Comparison of ENCODE assay signal across 3 fruit fly cellular contexts in the genomic region with DNA sequence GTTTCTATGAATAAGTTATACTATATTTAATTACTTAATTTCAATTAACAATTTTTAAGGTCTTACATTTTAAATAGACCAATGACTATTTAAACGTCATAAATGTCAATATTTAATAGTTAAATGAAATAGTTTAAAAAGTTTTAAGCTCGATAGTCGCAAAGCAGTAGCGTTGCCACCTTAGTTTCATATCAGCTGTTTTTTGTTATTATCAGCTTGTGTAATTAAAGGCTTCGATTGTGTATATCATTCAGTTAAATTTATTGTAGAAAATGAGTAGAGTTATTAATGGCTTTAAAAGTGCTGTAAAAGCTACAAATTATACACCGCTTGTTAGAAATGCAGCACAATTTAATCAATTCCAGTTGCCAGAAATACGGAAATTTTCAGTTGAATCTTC.
A peak's percentile ranks its signal among the peaks of the same experiment; 100 is the strongest.
TF ChIP-seq lines count a peak whose summit lies in the region.

A gene (plus strand): TSS at position 204 of the 400 bp plus-strand sequence.

- TF ChIP-seq CTCF in whole organism, embryonic (GFP tag; optimal IDR thresholded peaks at IDR 0.05; lab: Kevin White, UChicago) = no peak

TF ChIP-seq in whole organism, adult, 20 proteins besides CTCF, POLR2A, EP300 and RAD21:
- TF ChIP-seq CG11617 (GFP tag; optimal IDR thresholded peaks at IDR 0.05; lab: Kevin White, UChicago) = no peak
- no peak for TF ChIP-seq cnc (optimal IDR thresholded peaks at IDR 0.05; lab: Kevin White, UChicago)
- peak; percentile 10 for TF ChIP-seq bab1 (GFP tag; optimal IDR thresholded peaks at IDR 0.05; lab: Kevin White, UChicago)
- TF ChIP-seq kay (GFP tag; lab: Kevin White, UChicago; ENCODE audit: borderline replicate concordance) = peak; percentile 9

TF ChIP-seq in whole organism, embryonic, 481 proteins besides CTCF, POLR2A, EP300 and RAD21:
- TF ChIP-seq pzg (GFP tag; optimal IDR thresholded peaks at IDR 0.05; lab: Kevin White, UChicago) (peak; percentile 12), CG1792 (GFP tag; optimal IDR thresholded peaks at IDR 0.05; lab: Kevin White, UChicago) (no peak), CG13287 (GFP tag; IDR thresholded peaks at IDR 0.05; lab: Robert Waterston, UW; ENCODE audit: partially characterized antibody) (peak; percentile 13; the same call in 1 of the 2 replicates), CG2116 (GFP tag; optimal IDR thresholded peaks at IDR 0.05; lab: Kevin White, UChicago) (no peak), MBD-R2 (GFP tag; IDR thresholded peaks at IDR 0.05; lab: Robert Waterston, UW) (peak; percentile 65), crp (GFP tag; optimal IDR thresholded peaks at IDR 0.05; lab: Kevin White, UChicago) (peak; percentile 20 to 85), Pdp1 (GFP tag; optimal IDR thresholded peaks at IDR 0.05; lab: Kevin White, UChicago) (peak in 1 of 2 experiments; percentile 88), lola (GFP tag; optimal IDR thresholded peaks at IDR 0.05; lab: Kevin White, UChicago) (no peak), BEAF-32 (GFP tag; optimal IDR thresholded peaks at IDR 0.05; lab: Kevin White, UChicago) (peak; percentile 24), stwl (tag; optimal IDR thresholded peaks at IDR 0.05; lab: Kevin White, UChicago) (peak; percentile 33), unc-4 (GFP tag; IDR thresholded peaks at IDR 0.05; lab: Robert Waterston, UW; ENCODE audit: partially characterized antibody) (0 out of 2 replicates have a peak, but pooled peaks have one; percentile 11), E2f2 (GFP tag; IDR thresholded peaks at IDR 0.05; lab: Robert Waterston, UW) (peak; percentile 29; the same call in 1 of the 2 replicates), exex (tag; optimal IDR thresholded peaks at IDR 0.05; lab: Kevin White, UChicago) (peak; percentile 22), Dp (GFP tag; optimal IDR thresholded peaks at IDR 0.05; lab: Kevin White, UChicago) (peak; percentile 30)

TF ChIP-seq in whole organism, prepupa, 60 proteins besides CTCF, POLR2A, EP300 and RAD21:
- TF ChIP-seq OdsH (GFP tag; optimal IDR thresholded peaks at IDR 0.05; lab: Kevin White, UChicago) (no peak), eg (GFP tag; IDR thresholded peaks at IDR 0.05; lab: Robert Waterston, UW) (no peak), Hr39 (GFP tag; optimal IDR thresholded peaks at IDR 0.05; lab: Kevin White, UChicago) (no peak), vri (GFP tag; optimal IDR thresholded peaks at IDR 0.05; lab: Kevin White, UChicago) (no peak), CG3919 (GFP tag; optimal IDR thresholded peaks at IDR 0.05; lab: Kevin White, UChicago) (no peak), CG11902 (GFP tag; optimal IDR thresholded peaks at IDR 0.05; lab: Kevin White, UChicago) (no peak), CG9139 (GFP tag; optimal IDR thresholded peaks at IDR 0.05; lab: Kevin White, UChicago) (no peak), spab (GFP tag; optimal IDR thresholded peaks at IDR 0.05; lab: Kevin White, UChicago) (no peak), Eip78C (GFP tag; lab: Kevin White, UChicago) (peak; percentile 14), acj6 (GFP tag; optimal IDR thresholded peaks at IDR 0.05; lab: Kevin White, UChicago) (no peak), fkh (GFP tag; optimal IDR thresholded peaks at IDR 0.05; lab: Kevin White, UChicago) (peak; percentile 57)
TF ChIP-seq in whole organism, prepupa: peak in this region for 2.
